Worm (Caenorhabditis elegans): Measurements from ENCODE around the gene fmo-2.

DNA sequence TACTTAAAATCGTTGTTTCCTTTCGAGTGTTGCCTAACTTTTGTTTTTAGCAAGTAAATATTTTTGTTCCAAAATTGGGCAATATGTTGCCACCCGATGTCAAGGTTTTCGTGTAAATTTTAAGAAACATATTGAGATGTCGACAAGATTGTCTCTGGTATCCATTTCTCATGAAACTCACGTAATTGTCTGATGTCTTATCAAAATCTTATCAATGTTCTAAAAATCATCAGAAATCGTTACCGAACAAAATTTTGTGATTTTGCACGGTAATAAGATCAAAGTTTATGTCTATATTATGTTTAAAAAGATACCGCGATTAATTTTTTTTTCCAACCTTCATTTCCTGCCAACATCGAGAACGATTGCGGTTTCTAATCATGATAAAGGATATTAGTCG, 16.7 kb downstream of the fmo-2 start:
- TF ChIP-seq dao-5 (tag; optimal IDR thresholded peaks at IDR 0.05) (no peak), W03F9.2 (tag; optimal IDR thresholded peaks at IDR 0.05) (no peak)

Data from whole organism, L4/young adult.